Worm (Caenorhabditis elegans) whole organism, L2 larva: ENCODE data around the gene rab-37.

Experiments used
- C34F6.9 ChIP-seq: fragments of 150-350 bp; optimal IDR thresholded peaks from 2 replicates; lab custom pipeline; 2014; ENCODE audit warnings: missing biosample characterization, missing genetic modification characterization
- alr-1 ChIP-seq: fragments of 150-350 bp; optimal IDR thresholded peaks from 2 replicates; lab custom pipeline; 2014; ENCODE audit warnings: missing biosample characterization, missing genetic modification characterization
- aly-2 ChIP-seq: fragments of 150-350 bp; optimal IDR thresholded peaks from 2 replicates; lab custom pipeline; 2014; ENCODE audit warnings: missing biosample characterization, missing genetic modification characterization
- ama-1 ChIP-seq: fragments of 150-350 bp; optimal IDR thresholded peaks from 2 replicates; lab custom pipeline; 2018; ENCODE audit warnings: inconsistent platforms
- blmp-1 ChIP-seq: sonication (generic microtip); optimal IDR thresholded peaks from 2 replicates; lab custom pipeline; 2017; ENCODE audit warnings: missing genetic modification characterization, mild to moderate bottlenecking, missing compliant biosample characterization, antibody characterized with exemption, moderate library complexity; ENCODE audit not compliant: insufficient read depth
- ceh-16 ChIP-seq: fragments of 150-350 bp; optimal IDR thresholded peaks from 2 replicates; lab custom pipeline; 2014; ENCODE audit warnings: missing biosample characterization, missing genetic modification characterization
- ceh-82 ChIP-seq: fragments of 150-350 bp; optimal IDR thresholded peaks from 2 replicates; lab custom pipeline; 2014; ENCODE audit warnings: missing biosample characterization, missing genetic modification characterization
- crh-2 ChIP-seq: sonication (generic microtip); optimal IDR thresholded peaks from 2 replicates; lab custom pipeline; 2017; ENCODE audit warnings: missing biosample characterization, missing genetic modification characterization
- dmd-4 ChIP-seq: sonication (generic microtip); optimal IDR thresholded peaks from 2 replicates; lab custom pipeline; 2017; ENCODE audit warnings: missing biosample characterization, missing genetic modification characterization
- egl-27 ChIP-seq: sonication (generic microtip); optimal IDR thresholded peaks from 3 replicates; lab custom pipeline; 2017; ENCODE audit warnings: missing biosample characterization, missing genetic modification reagents, missing genetic modification characterization
- elt-1 ChIP-seq: fragments of 150-350 bp; optimal IDR thresholded peaks from 2 replicates; lab custom pipeline; 2014; ENCODE audit warnings: missing biosample characterization, missing genetic modification characterization
- elt-3 ChIP-seq: sonication (generic microtip); optimal IDR thresholded peaks from 2 replicates; lab custom pipeline; 2017; ENCODE audit warnings: missing biosample characterization, missing genetic modification characterization
- fos-1 ChIP-seq: fragments of 150-350 bp; optimal IDR thresholded peaks from 2 replicates; lab custom pipeline; 2014; ENCODE audit warnings: missing biosample characterization, missing genetic modification characterization
- gmeb-1 ChIP-seq: fragments of 150-350 bp; optimal IDR thresholded peaks from 2 replicates; lab custom pipeline; 2014; ENCODE audit warnings: missing biosample characterization, missing genetic modification characterization
- lin-13 ChIP-seq: fragments of 150-350 bp; optimal IDR thresholded peaks from 2 replicates; lab custom pipeline; 2014; ENCODE audit warnings: missing biosample characterization, missing genetic modification reagents, missing genetic modification characterization
- lin-39 ChIP-seq: fragments of 150-350 bp; optimal IDR thresholded peaks from 2 replicates; lab custom pipeline; 2014; ENCODE audit warnings: missing biosample characterization, missing genetic modification reagents, missing genetic modification characterization
- lsy-2 ChIP-seq, 2 experiments: fragments of 150-350 bp in 1 of 2; sonication (generic microtip) in 1 of 2; optimal IDR thresholded peaks; 2 replicates each; lab custom pipeline; 2014 to 2017; ENCODE audit warnings: missing biosample characterization in 2 of 2, missing genetic modification characterization in 2 of 2
- mdl-1 ChIP-seq, 2 experiments: fragments of 150-350 bp in 1 of 2; sonication (generic microtip) in 1 of 2; optimal IDR thresholded peaks; 2 replicates each; lab custom pipeline; 2017; ENCODE audit warnings: missing biosample characterization in 2 of 2, missing genetic modification characterization in 2 of 2
- nhr-10 ChIP-seq: sonication (generic microtip); optimal IDR thresholded peaks from 2 replicates; lab custom pipeline; 2017; ENCODE audit warnings: missing biosample characterization, missing genetic modification characterization
- nhr-129 ChIP-seq: fragments of 150-350 bp; optimal IDR thresholded peaks from 2 replicates; lab custom pipeline; 2014; ENCODE audit warnings: missing biosample characterization, missing genetic modification characterization
- nhr-21 ChIP-seq: fragments of 150-350 bp; optimal IDR thresholded peaks from 2 replicates; lab custom pipeline; 2014; ENCODE audit warnings: missing biosample characterization, missing genetic modification characterization
- nhr-237 ChIP-seq: fragments of 150-350 bp; optimal IDR thresholded peaks from 2 replicates; lab custom pipeline; 2014; ENCODE audit warnings: missing biosample characterization, missing genetic modification characterization
- nhr-25 ChIP-seq: fragments of 150-350 bp; sonication (generic microtip); optimal IDR thresholded peaks from 3 replicates; lab custom pipeline; 2014; ENCODE audit warnings: missing biosample characterization, missing genetic modification characterization
- nhr-77 ChIP-seq: fragments of 150-350 bp; optimal IDR thresholded peaks from 2 replicates; lab custom pipeline; 2014; ENCODE audit warnings: missing biosample characterization, missing genetic modification characterization
- peb-1 ChIP-seq: fragments of 150-350 bp; optimal IDR thresholded peaks from 2 replicates; lab custom pipeline; 2014; ENCODE audit warnings: missing biosample characterization, missing genetic modification characterization
- sem-4 ChIP-seq: fragments of 150-350 bp; optimal IDR thresholded peaks from 2 replicates; lab custom pipeline; 2014; ENCODE audit warnings: missing biosample characterization, missing genetic modification reagents, missing genetic modification characterization
- skn-1 ChIP-seq: sonication (generic microtip); optimal IDR thresholded peaks from 2 replicates; lab custom pipeline; 2017; ENCODE audit warnings: missing biosample characterization, missing genetic modification characterization
- sma-3 ChIP-seq: sonication (generic microtip); optimal IDR thresholded peaks from 2 replicates; lab custom pipeline; 2016; ENCODE audit warnings: missing genetic modification reagents, missing genetic modification characterization, missing compliant biosample characterization
- sma-9 ChIP-seq, 2 experiments: fragments of 150-350 bp in 1 of 2; sonication (generic microtip) in 1 of 2; optimal IDR thresholded peaks; 2 replicates each; lab custom pipeline; 2014 to 2016; ENCODE audit warnings: missing genetic modification characterization in 2 of 2, mild to moderate bottlenecking in 1 of 2, missing biosample characterization in 1 of 2, missing compliant biosample characterization in 1 of 2, missing genetic modification reagents in 1 of 2, moderate library complexity in 1 of 2
- snpc-4 ChIP-seq: fragments of 150-350 bp; optimal IDR thresholded peaks from 2 replicates; lab custom pipeline; 2014; ENCODE audit warnings: missing biosample characterization, missing genetic modification characterization
- unc-39 ChIP-seq: fragments of 150-350 bp; optimal IDR thresholded peaks from 2 replicates; lab custom pipeline; 2014; ENCODE audit warnings: missing biosample characterization, missing genetic modification characterization
- unc-55 ChIP-seq: fragments of 150-350 bp; sonication (generic microtip); optimal IDR thresholded peaks from 3 replicates; lab custom pipeline; 2014; ENCODE audit warnings: missing biosample characterization, missing genetic modification reagents, missing genetic modification characterization
- unc-62 ChIP-seq: fragments of 150-350 bp; optimal IDR thresholded peaks from 2 replicates; lab custom pipeline; 2014; ENCODE audit warnings: missing biosample characterization, missing genetic modification reagents, missing genetic modification characterization
- zag-1 ChIP-seq: fragments of 150-350 bp; optimal IDR thresholded peaks from 2 replicates; lab custom pipeline; 2014; ENCODE audit warnings: missing biosample characterization, missing genetic modification characterization
- ztf-1 ChIP-seq: fragments of 200-800 bp; sonication (Bioruptor generic); conservative IDR thresholded peaks from 2 replicates; pipeline ENCODE4 v1.3.6; 2022; ENCODE audit warnings: missing genetic modification characterization, missing compliant biosample characterization
- ztf-4 ChIP-seq: fragments of 150-350 bp; optimal IDR thresholded peaks from 2 replicates; lab custom pipeline; 2014; ENCODE audit warnings: missing biosample characterization, missing genetic modification characterization

rab-37 gene

DNA sequence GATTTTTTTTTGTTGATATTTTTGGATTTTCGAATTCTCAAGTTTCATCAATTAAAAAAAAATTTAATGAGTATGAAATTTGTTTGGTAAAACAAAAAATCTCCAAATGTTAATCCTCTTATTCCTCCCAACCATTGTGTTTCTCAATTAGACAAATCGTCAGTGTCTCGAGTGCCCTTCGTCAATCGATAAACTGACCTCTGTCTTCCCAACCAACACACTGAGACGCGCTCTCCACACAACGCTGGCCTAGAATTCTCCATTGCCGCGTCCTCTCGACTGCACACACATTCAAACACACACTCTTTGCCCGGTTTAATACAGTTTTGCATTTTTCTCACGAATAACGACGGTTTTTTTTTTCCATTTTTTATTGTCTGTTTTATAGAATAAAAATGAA lies 19.1 kb upstream of the rab-37 start, which contains the start of gene taf-11.1:
TSS of gene taf-11.1 (plus strand) at position 389 of the 400 bp plus-strand sequence.
- TF ChIP-seq ama-1 (lab: Kevin White, UChicago), result no peak
- TF ChIP-seq egl-27 (tag; lab: Kevin White, UChicago), result no peak
- TF ChIP-seq unc-55 (GFP tag; lab: Kevin White, UChicago), result peak; percentile 7
- TF ChIP-seq ztf-4 (tag; lab: Kevin White, UChicago), result no peak
- no peak for TF ChIP-seq elt-3 (tag; lab: Kevin White, UChicago)
- TF ChIP-seq lin-39, result no peak
- peak; percentile 54 for TF ChIP-seq crh-2 (tag; lab: Kevin White, UChicago)
- TF ChIP-seq lsy-2 (tag; optimal IDR thresholded peaks at IDR 0.05; lab: Kevin White, UChicago), result peak in 1 of 2 experiments; percentile 50
- TF ChIP-seq fos-1, result peak; percentile 27
- no peak for TF ChIP-seq sma-9 (GFP tag; optimal IDR thresholded peaks at IDR 0.05; lab: Kevin White, UChicago)
- no peak for TF ChIP-seq sma-9 (tag; optimal IDR thresholded peaks at IDR 0.05; lab: Kevin White, UChicago)
- TF ChIP-seq nhr-237, result no peak
- no peak for TF ChIP-seq unc-62 (GFP tag; lab: Kevin White, UChicago)
- TF ChIP-seq lin-13 (GFP tag; lab: Kevin White, UChicago), result no peak
- peak; percentile 50 for TF ChIP-seq nhr-129 (tag; lab: Kevin White, UChicago)
- no peak for TF ChIP-seq snpc-4 (tag; lab: Kevin White, UChicago)
- peak; percentile 22 for TF ChIP-seq C34F6.9
- no peak for TF ChIP-seq sma-3

DNA sequence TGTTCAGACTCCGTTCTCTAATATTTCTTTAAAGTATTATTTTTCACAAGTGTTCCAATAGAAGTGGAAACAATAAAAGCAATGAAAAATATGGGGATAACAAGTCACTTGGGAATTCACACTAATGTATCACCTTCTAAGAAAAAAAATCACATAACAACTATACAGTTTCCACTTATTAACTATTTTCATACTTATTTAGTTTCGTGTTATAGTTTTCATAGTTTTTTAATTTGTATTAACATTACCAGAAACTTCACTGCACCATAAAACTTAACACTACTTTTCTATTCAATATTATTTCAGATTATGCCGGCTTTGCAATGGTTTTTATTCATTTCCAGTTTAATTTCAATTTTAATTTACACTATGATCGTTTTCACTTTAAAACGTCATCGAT lies 16.4 kb upstream of the rab-37 start, which contains the start of gene srv-5:
TSS of gene srv-5 (plus strand) at position 301 of the 400 bp plus-strand sequence.
- TF ChIP-seq mdl-1 (tag; optimal IDR thresholded peaks at IDR 0.05; lab: Kevin White, UChicago), result no peak
- TF ChIP-seq ztf-1 (GFP tag; lab: Robert Waterston, UW), result no peak
- no peak for TF ChIP-seq snpc-4 (tag; lab: Kevin White, UChicago)
- no peak for TF ChIP-seq skn-1 (tag; lab: Kevin White, UChicago)
- no peak for TF ChIP-seq ceh-16
- TF ChIP-seq ceh-82, result no peak
- TF ChIP-seq unc-62 (GFP tag; lab: Kevin White, UChicago), result no peak
- no peak for TF ChIP-seq aly-2 (tag; lab: Kevin White, UChicago)
- no peak for TF ChIP-seq elt-1 (tag; lab: Kevin White, UChicago)
- no peak for TF ChIP-seq gmeb-1 (tag; lab: Kevin White, UChicago)
- no peak for TF ChIP-seq unc-55 (GFP tag; lab: Kevin White, UChicago)

ce11 chrX:4248949-4249348 lies 13.3 kb upstream of the rab-37 start, which contains the start of gene hlh-13:
Gene hlh-13 (plus strand): TSS chrX:4249249.
- TF ChIP-seq egl-27 (tag; lab: Kevin White, UChicago), result no peak
- TF ChIP-seq zag-1 (tag; lab: Kevin White, UChicago), result no peak
- no peak for TF ChIP-seq gmeb-1 (tag; lab: Kevin White, UChicago)
- no peak for TF ChIP-seq lin-39
- no peak for TF ChIP-seq mdl-1 (tag; optimal IDR thresholded peaks at IDR 0.05; lab: Kevin White, UChicago)
- no peak for TF ChIP-seq elt-1 (tag; lab: Kevin White, UChicago)
- no peak for TF ChIP-seq dmd-4 (tag; lab: Kevin White, UChicago)
- no peak for TF ChIP-seq nhr-129 (tag; lab: Kevin White, UChicago)
- TF ChIP-seq ama-1 (lab: Kevin White, UChicago), result no peak
- TF ChIP-seq nhr-25 (tag; lab: Kevin White, UChicago), result no peak
- no peak for TF ChIP-seq sem-4
- no peak for TF ChIP-seq unc-39 (tag; lab: Kevin White, UChicago)
- TF ChIP-seq nhr-21 (tag; lab: Kevin White, UChicago), result no peak
- no peak for TF ChIP-seq blmp-1
- TF ChIP-seq alr-1, result no peak
- TF ChIP-seq nhr-10 (tag; lab: Kevin White, UChicago), result no peak
- no peak for TF ChIP-seq lin-13 (GFP tag; lab: Kevin White, UChicago)
- no peak for TF ChIP-seq peb-1 (tag; lab: Kevin White, UChicago)
- TF ChIP-seq nhr-77, result no peak

DNA sequence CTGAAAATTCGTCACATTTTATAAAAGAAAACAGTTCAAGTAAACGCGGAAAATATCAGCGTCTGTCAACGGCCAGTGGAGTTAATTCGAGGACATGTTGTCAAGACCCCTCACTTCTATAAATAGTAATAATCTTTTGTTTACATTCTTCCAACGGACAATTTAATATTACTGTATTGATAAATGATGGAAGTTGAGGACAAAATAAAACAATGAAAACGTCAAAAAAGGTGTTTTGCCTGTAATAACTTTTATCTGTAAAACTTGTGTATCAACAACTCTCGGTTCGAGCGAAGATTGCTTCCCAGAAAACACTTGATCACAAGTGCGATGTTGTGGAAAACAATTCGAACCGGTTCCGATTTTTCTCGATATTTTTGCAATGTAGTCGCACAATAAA lies 12.8 kb upstream of the rab-37 start:
- TF ChIP-seq nhr-129 (tag; lab: Kevin White, UChicago), result peak; percentile 11
- TF ChIP-seq aly-2 (tag; lab: Kevin White, UChicago), result no peak
- no peak for TF ChIP-seq gmeb-1 (tag; lab: Kevin White, UChicago)
- TF ChIP-seq ztf-1 (GFP tag; lab: Robert Waterston, UW), result no peak
